Worm (Caenorhabditis elegans) whole organism, late embryonic: ENCODE data around the gene B0432.8.
A peak's percentile ranks its signal among the peaks of the same experiment; 100 is the strongest.

Experiments
- C08G9.2 ChIP-seq: sonication (generic microtip); optimal IDR thresholded peaks from 2 replicates; lab custom pipeline; 2016; ENCODE audit warnings: mild to moderate bottlenecking, missing genetic modification characterization, moderate library complexity, missing compliant biosample characterization
- F13H6.1 ChIP-seq: sonication (generic microtip); optimal IDR thresholded peaks from 2 replicates; lab custom pipeline; 2016; ENCODE audit warnings: missing genetic modification characterization, missing compliant biosample characterization
- K02D7.2 ChIP-seq: sonication (generic microtip); optimal IDR thresholded peaks from 2 replicates; lab custom pipeline; 2017; ENCODE audit warnings: mild to moderate bottlenecking, missing genetic modification characterization, missing compliant biosample characterization
- ahr-1 ChIP-seq: sonication (generic microtip); optimal IDR thresholded peaks from 2 replicates; lab custom pipeline; 2016; ENCODE audit warnings: missing genetic modification characterization, missing compliant biosample characterization
- ceh-18 ChIP-seq: sonication (generic microtip); optimal IDR thresholded peaks from 2 replicates; lab custom pipeline; 2016; ENCODE audit warnings: missing genetic modification characterization, missing compliant biosample characterization
- ceh-19 ChIP-seq: fragments of 200-800 bp; sonication (Bioruptor generic); optimal IDR thresholded peaks from 2 replicates; lab custom pipeline; 2018; ENCODE audit warnings: mild to moderate bottlenecking, missing genetic modification characterization, missing compliant biosample characterization
- ceh-22 ChIP-seq: sonication (generic microtip); optimal IDR thresholded peaks from 2 replicates; lab custom pipeline; 2017; ENCODE audit warnings: missing biosample characterization, missing genetic modification characterization
- ceh-24 ChIP-seq: sonication (generic microtip); optimal IDR thresholded peaks from 2 replicates; lab custom pipeline; 2016; ENCODE audit warnings: mild to moderate bottlenecking, missing genetic modification characterization, missing compliant biosample characterization
- ceh-31 ChIP-seq: sonication (generic microtip); optimal IDR thresholded peaks from 2 replicates; lab custom pipeline; 2016; ENCODE audit warnings: missing genetic modification characterization, missing compliant biosample characterization
- ceh-34 ChIP-seq: sonication (generic microtip); optimal IDR thresholded peaks from 2 replicates; lab custom pipeline; 2016; ENCODE audit warnings: mild to moderate bottlenecking, missing genetic modification characterization, missing compliant biosample characterization
- ceh-45 ChIP-seq: fragments of 200-800 bp; sonication (Bioruptor generic); IDR thresholded peaks from 2 replicates; pipeline ENCODE4 v1.3.6; 2022; ENCODE audit warnings: missing genetic modification reagents, missing genetic modification characterization, missing compliant biosample characterization
- ceh-48 ChIP-seq: sonication (generic microtip); optimal IDR thresholded peaks from 2 replicates; lab custom pipeline; 2016; ENCODE audit warnings: missing genetic modification characterization, inconsistent platforms, missing compliant biosample characterization
- ceh-6 ChIP-seq: fragments of 200-800 bp; sonication (Bioruptor generic); optimal IDR thresholded peaks from 2 replicates; lab custom pipeline; 2018; ENCODE audit warnings: mild to moderate bottlenecking, missing genetic modification characterization, missing compliant biosample characterization
- elt-2 ChIP-seq: sonication (generic microtip); optimal IDR thresholded peaks from 2 replicates; lab custom pipeline; 2016; ENCODE audit warnings: missing genetic modification reagents, missing genetic modification characterization, missing compliant biosample characterization
- elt-4 ChIP-seq: sonication (generic microtip); optimal IDR thresholded peaks from 2 replicates; lab custom pipeline; 2016; ENCODE audit warnings: missing genetic modification characterization, missing compliant biosample characterization
- fkh-10 ChIP-seq: fragments of 150-350 bp; optimal IDR thresholded peaks from 2 replicates; lab custom pipeline; 2014; ENCODE audit warnings: missing biosample characterization, missing genetic modification reagents, missing genetic modification characterization
- hlh-13 ChIP-seq: fragments of 200-800 bp; sonication (Bioruptor generic); optimal IDR thresholded peaks from 2 replicates; lab custom pipeline; 2018; ENCODE audit warnings: mild to moderate bottlenecking, missing genetic modification characterization, missing compliant biosample characterization
- hlh-15 ChIP-seq: sonication (generic microtip); optimal IDR thresholded peaks from 2 replicates; lab custom pipeline; 2016; ENCODE audit warnings: missing genetic modification characterization, missing compliant biosample characterization
- hlh-6 ChIP-seq: sonication (generic microtip); optimal IDR thresholded peaks from 2 replicates; lab custom pipeline; 2016; ENCODE audit warnings: missing genotype, missing genetic modification characterization, missing compliant biosample characterization
- nfya-1 ChIP-seq: sonication (generic microtip); optimal IDR thresholded peaks from 2 replicates; lab custom pipeline; 2017; ENCODE audit warnings: missing genetic modification characterization, mild to moderate bottlenecking, missing compliant biosample characterization, antibody characterized with exemption, moderate library complexity
- nhr-232 ChIP-seq: sonication (generic microtip); optimal IDR thresholded peaks from 2 replicates; lab custom pipeline; 2016; ENCODE audit warnings: missing genetic modification characterization, missing compliant biosample characterization
- npax-4 ChIP-seq: sonication (generic microtip); optimal IDR thresholded peaks from 2 replicates; lab custom pipeline; 2016; ENCODE audit warnings: missing genetic modification characterization, missing compliant biosample characterization
- odd-2 ChIP-seq: sonication (generic microtip); optimal IDR thresholded peaks from 2 replicates; lab custom pipeline; 2017; ENCODE audit warnings: antibody characterized with exemption, mild to moderate bottlenecking, missing genetic modification characterization, missing compliant biosample characterization
- pag-3 ChIP-seq: sonication (generic microtip); optimal IDR thresholded peaks from 2 replicates; lab custom pipeline; 2016; ENCODE audit warnings: missing compliant biosample characterization, missing genetic modification characterization, borderline replicate concordance
- pat-9 ChIP-seq: fragments of 200-800 bp; sonication (Bioruptor generic); optimal IDR thresholded peaks from 2 replicates; lab custom pipeline; 2018; ENCODE audit warnings: mild to moderate bottlenecking, missing genetic modification characterization, moderate library complexity, missing compliant biosample characterization
- pqm-1 ChIP-seq: sonication (generic microtip); optimal IDR thresholded peaks from 2 replicates; lab custom pipeline; 2016; ENCODE audit warnings: missing genetic modification characterization, missing compliant biosample characterization
- ref-2 ChIP-seq: sonication (generic microtip); optimal IDR thresholded peaks from 2 replicates; lab custom pipeline; 2016; ENCODE audit warnings: missing genetic modification characterization, missing compliant biosample characterization
- rnt-1 ChIP-seq: sonication (generic microtip); optimal IDR thresholded peaks from 2 replicates; lab custom pipeline; 2016; ENCODE audit warnings: missing genetic modification characterization, missing compliant biosample characterization
- sdc-2 ChIP-seq: sonication (generic microtip); optimal IDR thresholded peaks from 2 replicates; lab custom pipeline; 2016; ENCODE audit warnings: missing genotype, missing genetic modification characterization, missing compliant biosample characterization
- sox-4 ChIP-seq: sonication (generic microtip); optimal IDR thresholded peaks from 2 replicates; lab custom pipeline; 2017; ENCODE audit warnings: mild to moderate bottlenecking, missing genetic modification characterization, inconsistent platforms, missing compliant biosample characterization
- unc-86 ChIP-seq: sonication (generic microtip); optimal IDR thresholded peaks from 2 replicates; lab custom pipeline; 2016; ENCODE audit warnings: missing genetic modification characterization, missing compliant biosample characterization
- zip-5 ChIP-seq: sonication (generic microtip); optimal IDR thresholded peaks from 2 replicates; lab custom pipeline; 2016; ENCODE audit warnings: missing genetic modification characterization, missing compliant biosample characterization

The B0432.8 gene

ce11 chrII:255124-255523, 23.4 kb downstream of the B0432.8 start (continued):
- TF ChIP-seq C08G9.2 (tag; lab: Kevin White, UChicago) (peak; percentile 87), elt-4 (tag; lab: Kevin White, UChicago) (no peak), ceh-34 (peak; percentile 88), zip-5 (tag; lab: Kevin White, UChicago) (peak; percentile 63), ceh-31 (tag; lab: Kevin White, UChicago) (peak; percentile 92), sox-4 (tag; lab: Kevin White, UChicago) (peak; percentile 61), ceh-48 (peak; percentile 97), hlh-13 (GFP tag; lab: Kevin White, UChicago) (peak; percentile 25), ceh-19 (peak; percentile 74), rnt-1 (peak; percentile 94), ref-2 (tag; lab: Kevin White, UChicago) (peak; percentile 90), hlh-15 (tag; lab: Kevin White, UChicago) (peak; percentile 66), ceh-45 (GFP tag; lab: Robert Waterston, UW) (0 out of 2 replicates have a peak, but pooled peaks have one; percentile 45), nhr-232 (tag; lab: Kevin White, UChicago) (peak; percentile 57), ceh-22 (tag; lab: Kevin White, UChicago) (no peak), pag-3 (tag; lab: Kevin White, UChicago) (peak; percentile 84), fkh-10 (GFP tag; lab: Kevin White, UChicago) (peak; percentile 84), ceh-6 (peak; percentile 59), odd-2 (tag; lab: Kevin White, UChicago) (peak; percentile 32), unc-86 (tag; lab: Kevin White, UChicago) (peak; percentile 83)

ce11 chrII:247736-248135, 30.8 kb downstream of the B0432.8 start:
- no peak for TF ChIP-seq nfya-1 (tag; lab: Kevin White, UChicago)
- no peak for TF ChIP-seq odd-2 (tag; lab: Kevin White, UChicago)
- TF ChIP-seq elt-2, result no peak
- TF ChIP-seq hlh-13 (GFP tag; lab: Kevin White, UChicago), result no peak
- TF ChIP-seq sdc-2 (tag; lab: Kevin White, UChicago), result no peak
- no peak for TF ChIP-seq ceh-24 (tag; lab: Kevin White, UChicago)
- TF ChIP-seq hlh-6 (tag; lab: Kevin White, UChicago), result no peak
- no peak for TF ChIP-seq pag-3 (tag; lab: Kevin White, UChicago)
- TF ChIP-seq K02D7.2 (tag; lab: Kevin White, UChicago), result no peak
- no peak for TF ChIP-seq ceh-22 (tag; lab: Kevin White, UChicago)
- TF ChIP-seq ahr-1 (tag; lab: Kevin White, UChicago), result no peak
- no peak for TF ChIP-seq pat-9
- TF ChIP-seq F13H6.1 (tag; lab: Kevin White, UChicago), result no peak
- TF ChIP-seq ceh-48, result no peak
- no peak for TF ChIP-seq npax-4 (tag; lab: Kevin White, UChicago)

- TF ChIP-seq ceh-24 (tag; lab: Kevin White, UChicago) (no peak), ceh-18 (tag; lab: Kevin White, UChicago) (no peak), pag-3 (tag; lab: Kevin White, UChicago) (no peak), elt-2 (peak; percentile 83), zip-5 (tag; lab: Kevin White, UChicago) (no peak), hlh-15 (tag; lab: Kevin White, UChicago) (no peak), hlh-13 (GFP tag; lab: Kevin White, UChicago) (no peak), ceh-45 (GFP tag; lab: Robert Waterston, UW) (no peak), pqm-1 (tag; lab: Kevin White, UChicago) (peak; percentile 24)
- TF ChIP-seq, all 69 proteins: peak for 2
Observed at ce11 chrII:240043-240442, 38.5 kb downstream of the B0432.8 start.

ce11 chrII:237721-238120, 40.8 kb downstream of the B0432.8 start, which contains the start of gene laat-1:
Gene laat-1 (minus strand): TSS chrII:237821.
- TF ChIP-seq C08G9.2 (tag; lab: Kevin White, UChicago) (no peak), sox-4 (tag; lab: Kevin White, UChicago) (no peak), ceh-45 (GFP tag; lab: Robert Waterston, UW) (no peak), rnt-1 (no peak), nfya-1 (tag; lab: Kevin White, UChicago) (no peak), npax-4 (tag; lab: Kevin White, UChicago) (no peak)
